Fruit fly (Drosophila melanogaster) whole organism, pupa: ENCODE data around the gene pyd.

ENCODE experiments used
- CG14655 ChIP-seq: fragments of 200-800 bp; sonication (Bioruptor generic); optimal IDR thresholded peaks from 3 replicates; lab custom pipeline; 2017; ENCODE audit warnings: mild to moderate bottlenecking, missing biosample characterization, missing genetic modification reagents, missing genetic modification characterization
- CG9948 ChIP-seq: fragments of 200-800 bp; sonication (Bioruptor generic); optimal IDR thresholded peaks from 2 replicates; lab custom pipeline; 2018; ENCODE audit warnings: missing biosample characterization, mild to moderate bottlenecking, missing genetic modification characterization, moderate library complexity

DNA sequence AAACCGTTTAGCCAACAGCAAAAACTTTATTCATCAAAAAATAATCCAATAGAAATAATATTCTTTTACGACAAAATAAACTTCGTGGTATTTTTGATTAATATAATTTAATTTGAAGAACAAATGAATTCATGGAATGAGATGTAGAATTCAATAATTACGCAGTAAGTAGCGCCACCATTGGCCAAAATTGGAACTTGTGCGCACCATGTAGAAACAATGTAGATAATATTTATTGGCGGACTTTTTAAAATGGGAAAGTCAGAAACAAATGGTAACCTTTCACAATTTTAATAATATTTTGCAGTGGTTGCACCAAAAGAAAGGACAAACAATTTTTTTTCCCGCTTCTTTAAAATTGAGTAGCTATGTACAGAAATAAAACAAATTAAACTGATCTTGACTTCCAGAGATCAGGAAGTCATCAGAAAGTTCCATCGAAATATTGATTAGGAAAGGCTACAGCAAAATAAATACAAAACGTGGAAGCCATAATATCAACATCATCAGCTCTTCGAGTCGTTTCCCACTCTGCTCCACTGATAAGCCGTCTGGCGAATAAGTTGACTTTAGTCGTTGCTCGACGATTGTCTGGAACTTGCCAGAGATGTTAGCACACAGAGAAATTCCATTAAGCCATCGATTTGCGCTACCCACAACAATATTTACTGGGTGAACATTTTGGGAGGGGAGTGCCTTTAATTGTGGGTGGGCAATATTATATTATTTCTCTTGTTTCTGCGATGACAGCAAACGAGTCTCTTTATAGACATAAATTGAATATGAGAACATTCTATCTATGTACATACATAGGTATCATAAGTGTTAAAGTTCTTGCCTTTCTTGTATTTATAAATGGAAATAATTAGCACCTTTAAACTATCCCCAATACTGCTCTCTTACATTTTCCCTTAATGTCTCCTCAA, 48.4 kb upstream of the pyd start:
- TF ChIP-seq CG14655 (GFP tag; lab: Kevin White, UChicago) (no peak), CG9948 (tag; lab: Kevin White, UChicago) (no peak)
